Fruit fly (Drosophila melanogaster) whole organism, larva: ENCODE data around the gene CG3987.

Experiments
- noc ChIP-seq: fragments of 200-800 bp; sonication (Bioruptor generic); optimal IDR thresholded peaks from 3 replicates; lab custom pipeline; 2019; ENCODE audit warnings: missing biosample characterization, mild to moderate bottlenecking, missing genetic modification characterization, moderate library complexity

The CG3987 gene

dm6 chr3R:15147872-15148444 lies 8.2 kb downstream of the CG3987 start:
- TF ChIP-seq noc (tag; lab: Kevin White, UChicago), result no peak

DNA sequence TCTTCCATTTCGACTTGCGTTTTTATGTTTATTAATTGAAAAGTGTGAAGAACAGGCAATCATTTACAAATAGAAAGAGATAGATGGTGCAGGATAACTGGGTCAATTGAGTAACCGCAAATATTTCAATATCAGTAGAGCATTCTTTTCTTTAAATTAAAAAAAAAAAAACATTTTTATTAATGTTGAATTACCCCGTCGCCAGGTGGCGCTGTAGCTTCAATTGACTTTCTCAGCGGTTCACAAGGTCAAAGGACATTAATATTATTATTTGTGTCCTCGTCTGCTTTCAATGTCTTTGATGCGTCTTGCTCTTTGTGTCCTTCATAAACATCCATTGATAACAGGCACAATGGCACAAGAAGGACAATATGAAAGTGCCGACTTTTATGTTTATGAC lies 8.8 kb downstream of the CG3987 start:
- no peak for TF ChIP-seq noc (tag; lab: Kevin White, UChicago)

DNA sequence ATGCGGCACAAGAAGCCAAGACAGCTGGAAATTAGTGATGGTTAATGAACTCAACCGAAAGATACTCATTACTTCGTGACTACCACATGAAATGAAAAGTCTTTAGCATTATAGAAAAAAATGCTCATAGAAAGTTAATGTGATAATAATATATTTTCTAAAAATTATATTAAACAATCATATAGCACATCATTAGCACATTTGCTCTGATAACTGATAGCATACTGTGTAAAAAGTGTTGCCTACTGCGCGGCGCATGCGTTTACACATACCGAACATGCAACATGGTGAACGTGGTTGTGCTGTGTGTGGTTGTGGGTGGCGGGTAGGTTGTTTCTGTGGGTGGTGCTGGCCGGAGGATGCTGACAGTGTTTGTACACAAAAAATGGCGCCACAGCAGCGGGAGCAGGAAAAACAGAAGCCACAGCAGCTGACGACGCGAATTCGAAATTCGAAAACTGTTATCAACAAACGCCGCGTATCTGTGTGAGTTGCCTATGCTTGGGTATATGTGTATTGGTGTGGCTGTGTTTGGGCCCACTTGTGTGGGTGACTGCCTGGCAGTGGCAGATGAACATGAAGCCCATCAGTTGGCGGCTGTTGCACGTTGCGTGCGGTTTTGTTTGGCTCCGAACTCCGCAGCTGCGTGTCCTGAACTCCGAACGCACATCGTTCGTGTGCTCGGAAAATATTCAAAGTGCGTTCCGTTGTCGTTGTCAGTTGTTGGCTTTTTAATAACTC lies 10.2 kb downstream of the CG3987 start, which contains the start of gene Gyc88E:
Gyc88E (plus strand) TSS at position 604 of the 741 bp plus-strand sequence.
- no peak for TF ChIP-seq noc (tag; lab: Kevin White, UChicago)

- no peak for TF ChIP-seq noc (tag; lab: Kevin White, UChicago)
Measured at dm6 chr3R:15177230-15177629, 37.5 kb downstream of the CG3987 start.

DNA sequence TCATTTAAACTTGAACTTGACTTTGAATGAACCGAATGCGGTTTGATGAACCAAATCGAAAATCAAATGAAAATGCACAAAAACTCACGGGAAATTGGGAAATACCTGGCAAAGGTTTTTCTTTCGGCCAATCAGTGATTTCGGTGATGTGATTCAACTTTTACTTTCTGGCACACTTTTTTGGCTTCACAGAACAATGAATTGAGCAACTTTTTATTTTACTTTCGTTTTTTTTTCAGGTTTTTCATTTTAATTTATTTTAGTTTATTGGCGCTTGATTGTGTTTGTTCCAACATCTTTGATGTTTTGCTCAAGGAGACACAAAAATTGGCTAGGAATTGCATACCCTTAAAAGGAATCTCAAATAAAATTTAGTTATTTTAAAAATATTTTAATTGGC lies 41.7 kb downstream of the CG3987 start, which contains the start of gene Mf:
Mf (minus strand) TSS at position 44 of the 400 bp plus-strand sequence.
- TF ChIP-seq noc (tag; lab: Kevin White, UChicago), result no peak
